Worm (Caenorhabditis elegans) whole organism, L4 larva: ENCODE measurements around the gene F32B6.4.

Source experiments
- F37D6.2 ChIP-seq: sonication (generic microtip); optimal IDR thresholded peaks from 2 replicates; lab custom pipeline; 2016; ENCODE audit warnings: mild to moderate bottlenecking, missing genetic modification characterization, missing compliant biosample characterization
- R02D3.7 ChIP-seq: fragments of 150-350 bp; sonication (generic microtip); optimal IDR thresholded peaks from 3 replicates; lab custom pipeline; 2014; ENCODE audit warnings: missing biosample characterization, missing genetic modification characterization
- Y105C5A.15 ChIP-seq: fragments of 200-800 bp; sonication (Bioruptor generic); IDR thresholded peaks from 2 replicates; pipeline ENCODE4 v1.3.6; 2022; ENCODE audit warnings: missing genetic modification characterization, missing compliant biosample characterization
- Y48G9A.11 ChIP-seq: fragments of 200-800 bp; sonication (Bioruptor generic); IDR thresholded peaks from 2 replicates; pipeline ENCODE4 v1.3.6; 2022; ENCODE audit warnings: missing genetic modification reagents, missing genetic modification characterization, missing compliant biosample characterization
- Y5F2A.4 ChIP-seq: fragments of 200-800 bp; sonication (Bioruptor generic); optimal IDR thresholded peaks from 2 replicates; lab custom pipeline; 2018; ENCODE audit warnings: mild to moderate bottlenecking, missing genetic modification characterization, missing compliant biosample characterization
- ZK546.5 ChIP-seq, 2 experiments: sonication (generic microtip); optimal IDR thresholded peaks; 2 replicates each; lab custom pipeline; 2017; ENCODE audit warnings: missing biosample characterization in 2 of 2, missing genetic modification characterization in 2 of 2
- aha-1 ChIP-seq: fragments of 150-350 bp; peaks from one replicate; lab custom pipeline; 2014; ENCODE audit warnings: missing biosample characterization, missing genetic modification characterization
- aly-2 ChIP-seq: sonication (generic microtip); optimal IDR thresholded peaks from 2 replicates; lab custom pipeline; 2018; ENCODE audit warnings: missing biosample characterization, missing genetic modification characterization
- arid-1 ChIP-seq: fragments of 200-800 bp; sonication (Bioruptor generic); conservative IDR thresholded peaks from 2 replicates; pipeline ENCODE4 v1.3.6; 2022; ENCODE audit warnings: missing genetic modification reagents, missing genetic modification characterization, missing compliant biosample characterization
- ceh-62 ChIP-seq: sonication (generic microtip); optimal IDR thresholded peaks from 2 replicates; lab custom pipeline; 2017; ENCODE audit warnings: missing biosample characterization, missing genetic modification characterization
- ces-1 ChIP-seq: fragments of 150-350 bp; sonication (generic microtip); optimal IDR thresholded peaks from 4 replicates; lab custom pipeline; 2014; ENCODE audit warnings: missing biosample characterization, missing genetic modification reagents, missing genetic modification characterization
- daf-12 ChIP-seq: fragments of 150-350 bp; optimal IDR thresholded peaks from 2 replicates; lab custom pipeline; 2014; ENCODE audit warnings: missing biosample characterization, missing genetic modification reagents, missing genetic modification characterization
- daf-16 ChIP-seq, 3 experiments: sonication (generic microtip); optimal IDR thresholded peaks; 2 replicates each; lab custom pipeline; 2016 to 2017; ENCODE audit warnings: missing genetic modification characterization in 3 of 3, missing genetic modification reagents in 3 of 3, mild to moderate bottlenecking in 2 of 3, missing compliant biosample characterization in 2 of 3, missing biosample characterization in 1 of 3, moderate library complexity in 1 of 3
- daf-19 ChIP-seq: fragments of 200-800 bp; sonication (Bioruptor generic); conservative IDR thresholded peaks from 2 replicates; pipeline ENCODE4 v1.3.6; 2022; ENCODE audit warnings: missing genetic modification characterization, missing compliant biosample characterization
- daf-8 ChIP-seq: fragments of 200-800 bp; sonication (Bioruptor generic); IDR thresholded peaks from 2 replicates; pipeline ENCODE4 v1.3.6; 2022; ENCODE audit warnings: missing genetic modification characterization, missing compliant biosample characterization
- dmd-6 ChIP-seq: fragments of 200-800 bp; sonication (Bioruptor generic); IDR thresholded peaks from 2 replicates; pipeline ENCODE4 v1.3.6; 2022; ENCODE audit warnings: missing genetic modification reagents, missing genetic modification characterization, missing compliant biosample characterization
- dve-1 ChIP-seq: sonication (generic microtip); optimal IDR thresholded peaks from 2 replicates; lab custom pipeline; 2017; ENCODE audit warnings: antibody characterized with exemption, mild to moderate bottlenecking, missing genetic modification characterization, missing compliant biosample characterization; ENCODE audit not compliant: insufficient read depth
- gei-8 ChIP-seq: fragments of 200-800 bp; sonication (Bioruptor generic); optimal IDR thresholded peaks from 2 replicates; lab custom pipeline; 2018; ENCODE audit warnings: mild to moderate bottlenecking, missing genetic modification characterization, missing compliant biosample characterization
- hlh-30 ChIP-seq: sonication (generic microtip); optimal IDR thresholded peaks from 2 replicates; lab custom pipeline; 2017; ENCODE audit warnings: antibody characterized with exemption, mild to moderate bottlenecking, missing genetic modification characterization, missing compliant biosample characterization; ENCODE audit not compliant: insufficient read depth
- lim-7 ChIP-seq: fragments of 200-800 bp; sonication (Bioruptor generic); IDR thresholded peaks from 2 replicates; pipeline ENCODE4 v1.3.6; 2022; ENCODE audit warnings: missing genetic modification characterization, missing compliant biosample characterization
- lin-13 ChIP-seq: fragments of 150-350 bp; optimal IDR thresholded peaks from 2 replicates; lab custom pipeline; 2014; ENCODE audit warnings: missing biosample characterization, missing genetic modification reagents, missing genetic modification characterization
- lin-29 ChIP-seq: fragments of 200-800 bp; sonication (Bioruptor generic); IDR thresholded peaks from 2 replicates; pipeline ENCODE4 v1.3.6; 2022; ENCODE audit warnings: missing genetic modification reagents, missing genetic modification characterization, missing compliant biosample characterization
- lin-39 ChIP-seq: fragments of 150-350 bp; optimal IDR thresholded peaks from 2 replicates; lab custom pipeline; 2014; ENCODE audit warnings: missing biosample characterization, missing genetic modification reagents, missing genetic modification characterization
- mdt-29 ChIP-seq: fragments of 200-800 bp; sonication (Bioruptor generic); IDR thresholded peaks from 2 replicates; pipeline ENCODE4 v1.3.6; 2022; ENCODE audit warnings: missing genetic modification reagents, missing genetic modification characterization, missing compliant biosample characterization
- mes-2 ChIP-seq: sonication (generic microtip); optimal IDR thresholded peaks from 2 replicates; lab custom pipeline; 2016; ENCODE audit warnings: missing genotype, mild to moderate bottlenecking, missing genetic modification characterization, missing compliant biosample characterization; ENCODE audit not compliant: poor library complexity, severe bottlenecking
- mxl-2 ChIP-seq: fragments of 200-800 bp; sonication (Bioruptor generic); conservative IDR thresholded peaks from 2 replicates; pipeline ENCODE4 v1.3.6; 2022; ENCODE audit warnings: missing genetic modification reagents, missing genetic modification characterization, missing compliant biosample characterization
- mxl-3 ChIP-seq: fragments of 200-800 bp; sonication (Bioruptor generic); optimal IDR thresholded peaks from 2 replicates; lab custom pipeline; 2018; ENCODE audit warnings: mild to moderate bottlenecking, missing genetic modification characterization, missing compliant biosample characterization
- nhr-10 ChIP-seq: fragments of 150-350 bp; optimal IDR thresholded peaks from 2 replicates; lab custom pipeline; 2014; ENCODE audit warnings: missing biosample characterization, missing genetic modification characterization
- nhr-11 ChIP-seq: fragments of 150-350 bp; optimal IDR thresholded peaks from 2 replicates; lab custom pipeline; 2014; ENCODE audit warnings: missing biosample characterization, missing genetic modification characterization
- nhr-41 ChIP-seq: fragments of 200-800 bp; sonication (Bioruptor generic); IDR thresholded peaks from 2 replicates; pipeline ENCODE4 v1.3.6; 2022; ENCODE audit warnings: missing genetic modification reagents, missing genetic modification characterization, missing compliant biosample characterization
- nhr-42 ChIP-seq: fragments of 200-800 bp; sonication (Bioruptor generic); IDR thresholded peaks from 2 replicates; pipeline ENCODE4 v1.3.6; 2022; ENCODE audit warnings: missing genetic modification characterization, missing compliant biosample characterization
- nhr-48 ChIP-seq: sonication (generic microtip); optimal IDR thresholded peaks from 2 replicates; lab custom pipeline; 2016; ENCODE audit warnings: mild to moderate bottlenecking, missing genetic modification characterization, missing compliant biosample characterization
- nhr-77 ChIP-seq: fragments of 150-350 bp; optimal IDR thresholded peaks from 2 replicates; lab custom pipeline; 2014; ENCODE audit warnings: missing biosample characterization, missing genetic modification characterization
- pha-4 ChIP-seq, 2 experiments: fragments of 150-350 bp in 1 of 2; fragments of 200-800 bp in 1 of 2; sonication (Bioruptor generic) in 1 of 2; IDR thresholded peaks in 1 of 2; optimal IDR thresholded peaks in 1 of 2; 2 replicates each; pipeline versions ENCODE4 v1.3.6 to Lab custom; 2014 to 2022; ENCODE audit warnings: missing genetic modification characterization in 2 of 2, missing genetic modification reagents in 2 of 2, missing biosample characterization in 1 of 2, missing compliant biosample characterization in 1 of 2
- php-3 ChIP-seq: fragments of 200-800 bp; sonication (Bioruptor generic); IDR thresholded peaks from 2 replicates; pipeline ENCODE4 v1.3.6; 2022; ENCODE audit warnings: missing genetic modification reagents, missing genetic modification characterization, missing compliant biosample characterization
- pqm-1 ChIP-seq: sonication (generic microtip); optimal IDR thresholded peaks from 2 replicates; lab custom pipeline; 2017; ENCODE audit warnings: missing biosample characterization, missing genetic modification characterization
- sdz-12 ChIP-seq: fragments of 200-800 bp; sonication (Bioruptor generic); optimal IDR thresholded peaks from 2 replicates; lab custom pipeline; 2018; ENCODE audit warnings: mild to moderate bottlenecking, missing genetic modification characterization, missing compliant biosample characterization
- set-16 ChIP-seq: fragments of 200-800 bp; sonication (Bioruptor generic); IDR thresholded peaks from 2 replicates; pipeline ENCODE4 v1.3.6; 2022; ENCODE audit warnings: missing genetic modification reagents, missing genetic modification characterization, missing compliant biosample characterization
- snpc-1.2 ChIP-seq: fragments of 200-800 bp; sonication (Bioruptor generic); IDR thresholded peaks from 2 replicates; pipeline ENCODE4 v1.3.6; 2022; ENCODE audit warnings: missing genetic modification reagents, missing genetic modification characterization, missing compliant biosample characterization
- spr-3 ChIP-seq: fragments of 200-800 bp; sonication (Bioruptor generic); optimal IDR thresholded peaks from 2 replicates; lab custom pipeline; 2018; ENCODE audit warnings: mild to moderate bottlenecking, missing genetic modification characterization, missing compliant biosample characterization
- unc-62 ChIP-seq, 3 experiments: fragments of 150-350 bp in 1 of 3; sonication (generic microtip); optimal IDR thresholded peaks in 2 of 3; peaks in 1 of 3; 1 replicate in 1 of 3; 2 replicates in 2 of 3; lab custom pipeline; 2014 to 2017; ENCODE audit warnings: missing biosample characterization in 3 of 3, missing genetic modification characterization in 3 of 3, missing genetic modification reagents in 3 of 3, missing genotype in 1 of 3
- zag-1 ChIP-seq: fragments of 150-350 bp; optimal IDR thresholded peaks from 2 replicates; lab custom pipeline; 2014; ENCODE audit warnings: missing biosample characterization, missing genetic modification characterization
- ztf-7 ChIP-seq: fragments of 150-350 bp; optimal IDR thresholded peaks from 2 replicates; lab custom pipeline; 2014; ENCODE audit warnings: missing biosample characterization, missing genetic modification characterization

Gene F32B6.4

ce11 chrIV:9854952-9855351 lies 36.9 kb downstream of the F32B6.4 start:
- TF ChIP-seq nhr-42 (GFP tag; lab: Robert Waterston, UW) (no peak), pha-4 (GFP tag; IDR thresholded peaks at IDR 0.05; lab: Robert Waterston, UW) (no peak), pha-4 (tag; optimal IDR thresholded peaks at IDR 0.05; lab: Kevin White, UChicago) (no peak), zag-1 (tag; lab: Kevin White, UChicago) (no peak), unc-62 (GFP tag; optimal IDR thresholded peaks at IDR 0.05 in 1 of 2; lab: Kevin White, UChicago) (no peak), unc-62 (tag; optimal IDR thresholded peaks at IDR 0.05; lab: Kevin White, UChicago) (no peak), R02D3.7 (tag; lab: Kevin White, UChicago) (no peak), aha-1 (tag; lab: Kevin White, UChicago) (no peak), nhr-41 (GFP tag; lab: Robert Waterston, UW) (no peak), ztf-7 (tag; lab: Kevin White, UChicago) (no peak), F37D6.2 (tag; lab: Kevin White, UChicago) (no peak), dmd-6 (peak; percentile 30; the same call in 1 of the 2 replicates), pqm-1 (tag; lab: Kevin White, UChicago) (peak; percentile 47), hlh-30 (tag; lab: Kevin White, UChicago) (no peak), mes-2 (no peak), nhr-77 (no peak), nhr-11 (no peak), dve-1 (tag; lab: Kevin White, UChicago) (peak; percentile 13), php-3 (GFP tag; lab: Robert Waterston, UW) (no peak), Y105C5A.15 (GFP tag; lab: Robert Waterston, UW) (no peak), Y48G9A.11 (no peak), nhr-10 (tag; lab: Kevin White, UChicago) (no peak)

- TF ChIP-seq lin-39 (tag; lab: Kevin White, UChicago) (no peak), ceh-62 (tag; lab: Kevin White, UChicago) (no peak), spr-3 (GFP tag; lab: Kevin White, UChicago) (no peak), sdz-12 (no peak), snpc-1.2 (GFP tag; lab: Robert Waterston, UW) (no peak), set-16 (GFP tag; lab: Robert Waterston, UW) (peak; percentile 93)
These were observed 38.9 kb downstream of the F32B6.4 start for ce11 chrIV:9852818-9853466.

ce11 chrIV:9852250-9852649 lies 39.6 kb downstream of the F32B6.4 start, which contains the start of gene ssq-1:
TSS of gene ssq-1 (plus strand) at chrIV:9852550.
- TF ChIP-seq mxl-2 (GFP tag; lab: Robert Waterston, UW) (no peak), gei-8 (no peak), mdt-29 (GFP tag; lab: Robert Waterston, UW) (no peak), mxl-3 (GFP tag; lab: Kevin White, UChicago) (no peak), Y105C5A.15 (GFP tag; lab: Robert Waterston, UW) (no peak), dve-1 (tag; lab: Kevin White, UChicago) (no peak)

- no peak for TF ChIP-seq daf-19 (GFP tag; lab: Robert Waterston, UW)
- TF ChIP-seq Y5F2A.4 (GFP tag; lab: Kevin White, UChicago), result no peak
- TF ChIP-seq nhr-77, result no peak
- no peak for TF ChIP-seq Y48G9A.11
- TF ChIP-seq mes-2, result no peak
- TF ChIP-seq ces-1, result no peak
- no peak for TF ChIP-seq daf-16 (GFP tag; optimal IDR thresholded peaks at IDR 0.05; lab: Kevin White, UChicago)
- no peak for TF ChIP-seq daf-16 (tag; optimal IDR thresholded peaks at IDR 0.05; lab: Kevin White, UChicago)
- no peak for TF ChIP-seq lin-29
- TF ChIP-seq nhr-10 (tag; lab: Kevin White, UChicago), result no peak
- TF ChIP-seq arid-1 (GFP tag; lab: Robert Waterston, UW), result no peak
- no peak for TF ChIP-seq daf-12 (tag; lab: Kevin White, UChicago)
- no peak for TF ChIP-seq nhr-48 (tag; lab: Kevin White, UChicago)
- no peak for TF ChIP-seq lin-13 (GFP tag; lab: Kevin White, UChicago)
- no peak for TF ChIP-seq aly-2
- no peak for TF ChIP-seq daf-8 (GFP tag; lab: Robert Waterston, UW)
- TF ChIP-seq nhr-41 (GFP tag; lab: Robert Waterston, UW), result no peak
- TF ChIP-seq lim-7 (GFP tag; lab: Robert Waterston, UW), result no peak
- no peak for TF ChIP-seq ZK546.5 (tag; optimal IDR thresholded peaks at IDR 0.05; lab: Kevin White, UChicago)
These were observed 40.9 kb downstream of the F32B6.4 start, which contains the start of gene ssp-10 for ce11 chrIV:9850931-9851330. TSS of gene ssp-10 (minus strand) at chrIV:9851031.
